Worm (Caenorhabditis elegans): ENCODE results near the gene cyn-2.
A peak's percentile ranks its signal among the peaks of the same experiment; 100 is the strongest.

The cyn-2 gene

ce11 chrIII:13729760-13730159 is 37.3 kb downstream of the cyn-2 start:
- TF ChIP-seq unc-62 (GFP tag; optimal IDR thresholded peaks at IDR 0.05 in 1 of 2): peak in 1 of 2 experiments; percentile 90
- no peak for TF ChIP-seq unc-62 (tag; optimal IDR thresholded peaks at IDR 0.05)
- TF ChIP-seq T20F7.1 (GFP tag; optimal IDR thresholded peaks at IDR 0.05): no peak
- TF ChIP-seq hlh-30 (tag; optimal IDR thresholded peaks at IDR 0.05; ENCODE audit: insufficient read depth): no peak

- TF ChIP-seq zfp-2 (tag; optimal IDR thresholded peaks at IDR 0.05): no peak
- TF ChIP-seq pha-4 (GFP tag; IDR thresholded peaks at IDR 0.05): no peak
- no peak for TF ChIP-seq pha-4 (tag; optimal IDR thresholded peaks at IDR 0.05)
- TF ChIP-seq tra-1 (GFP tag; IDR thresholded peaks at IDR 0.05): no peak
- no peak for TF ChIP-seq Y105C5A.15 (GFP tag; IDR thresholded peaks at IDR 0.05)
- peak in 1 of 2 experiments; percentile 62 for TF ChIP-seq unc-62 (GFP tag; optimal IDR thresholded peaks at IDR 0.05 in 1 of 2)
- TF ChIP-seq unc-62 (tag; optimal IDR thresholded peaks at IDR 0.05): no peak
- TF ChIP-seq madf-9 (GFP tag; conservative IDR thresholded peaks at IDR 0.05): no peak
- TF ChIP-seq zip-11 (GFP tag; IDR thresholded peaks at IDR 0.05): no peak
- TF ChIP-seq nhr-48 (tag; optimal IDR thresholded peaks at IDR 0.05): no peak
- TF ChIP-seq mdt-29 (GFP tag; IDR thresholded peaks at IDR 0.05): no peak
Observed at ce11 chrIII:13731589-13731988, 39.1 kb downstream of the cyn-2 start, which contains the start of gene W06F12.2. W06F12.2 (minus strand) TSS chrIII:13731689.

- TF ChIP-seq hlh-11 (tag; optimal IDR thresholded peaks at IDR 0.05) (peak; percentile 57), mes-2 (tag; optimal IDR thresholded peaks at IDR 0.05; ENCODE audit: poor library complexity, severe bottlenecking) (peak; percentile 39), unc-62 (GFP tag; optimal IDR thresholded peaks at IDR 0.05 in 1 of 2) (peak in 1 of 2 experiments; percentile 8), unc-62 (tag; optimal IDR thresholded peaks at IDR 0.05) (no peak), mep-1 (tag; optimal IDR thresholded peaks at IDR 0.05) (peak; percentile 1), pha-4 (GFP tag; IDR thresholded peaks at IDR 0.05) (no peak), pha-4 (tag; optimal IDR thresholded peaks at IDR 0.05) (peak; percentile 98), ceh-82 (tag; optimal IDR thresholded peaks at IDR 0.05) (no peak), rbr-2 (tag; optimal IDR thresholded peaks at IDR 0.05) (no peak), F10B5.3 (tag; optimal IDR thresholded peaks at IDR 0.05) (no peak), daf-16 (GFP tag; optimal IDR thresholded peaks at IDR 0.05) (no peak), daf-16 (tag; optimal IDR thresholded peaks at IDR 0.05) (peak; percentile 36), dve-1 (tag; optimal IDR thresholded peaks at IDR 0.05; ENCODE audit: insufficient read depth) (peak; percentile 69), mdl-1 (tag; optimal IDR thresholded peaks at IDR 0.05) (peak in 1 of 2 experiments; percentile 30), nhr-6 (tag; optimal IDR thresholded peaks at IDR 0.05) (peak; percentile 33), nhr-28 (tag; optimal IDR thresholded peaks at IDR 0.05) (peak; percentile 12), mdt-29 (GFP tag; IDR thresholded peaks at IDR 0.05) (no peak)
Observed at ce11 chrIII:13732665-13733064, 40.2 kb downstream of the cyn-2 start.

ce11 chrIII:13733833-13734232 is 41.4 kb downstream of the cyn-2 start:
- TF ChIP-seq ceh-28 (tag; optimal IDR thresholded peaks at IDR 0.05) (no peak), nhr-10 (tag; optimal IDR thresholded peaks at IDR 0.05) (no peak), tra-1 (GFP tag; IDR thresholded peaks at IDR 0.05) (peak; percentile 82), sdz-12 (GFP tag; optimal IDR thresholded peaks at IDR 0.05) (no peak), ces-1 (GFP tag; optimal IDR thresholded peaks at IDR 0.05) (no peak), lsy-2 (tag; optimal IDR thresholded peaks at IDR 0.05) (peak in 1 of 2 experiments; percentile 4), dve-1 (tag; optimal IDR thresholded peaks at IDR 0.05; ENCODE audit: insufficient read depth) (peak; percentile 79), fkh-10 (GFP tag; optimal IDR thresholded peaks at IDR 0.05) (no peak), lim-7 (GFP tag; IDR thresholded peaks at IDR 0.05) (no peak), mdl-1 (tag; optimal IDR thresholded peaks at IDR 0.05) (no peak), pha-4 (GFP tag; IDR thresholded peaks at IDR 0.05) (no peak), pha-4 (tag; optimal IDR thresholded peaks at IDR 0.05) (no peak), aha-1 (tag) (peak; percentile 87), php-3 (GFP tag; IDR thresholded peaks at IDR 0.05) (no peak), lin-38 (GFP tag; IDR thresholded peaks at IDR 0.05) (0 out of 2 replicates have a peak, but pooled peaks have one; percentile 23), nhr-6 (tag; optimal IDR thresholded peaks at IDR 0.05) (peak; percentile 36), daf-16 (GFP tag; optimal IDR thresholded peaks at IDR 0.05) (no peak), daf-16 (tag; optimal IDR thresholded peaks at IDR 0.05) (peak; percentile 80), nhr-77 (tag; optimal IDR thresholded peaks at IDR 0.05) (peak; percentile 45), hlh-11 (tag; optimal IDR thresholded peaks at IDR 0.05) (peak; percentile 72), mxl-3 (GFP tag; optimal IDR thresholded peaks at IDR 0.05) (peak; percentile 2), Y105C5A.15 (GFP tag; IDR thresholded peaks at IDR 0.05) (no peak), dmd-6 (GFP tag; IDR thresholded peaks at IDR 0.05) (peak; percentile 69), spr-3 (GFP tag; optimal IDR thresholded peaks at IDR 0.05) (no peak), Y48G9A.11 (GFP tag; IDR thresholded peaks at IDR 0.05) (no peak), mep-1 (tag; optimal IDR thresholded peaks at IDR 0.05) (peak; percentile 2), snpc-4 (tag; optimal IDR thresholded peaks at IDR 0.05) (no peak), hlh-30 (tag; optimal IDR thresholded peaks at IDR 0.05; ENCODE audit: insufficient read depth) (no peak), pqm-1 (tag; optimal IDR thresholded peaks at IDR 0.05) (peak; percentile 96), aly-2 (tag; optimal IDR thresholded peaks at IDR 0.05) (no peak), mes-2 (tag; optimal IDR thresholded peaks at IDR 0.05; ENCODE audit: poor library complexity, severe bottlenecking) (peak; percentile 32), nhr-28 (tag; optimal IDR thresholded peaks at IDR 0.05) (peak; percentile 73)
